Worm (Caenorhabditis elegans): Measurements from ENCODE around the gene srh-75.

The srh-75 gene

ce11 chrV:11041499-11041898 lies 15.4 kb downstream of the srh-75 start, which contains the start of gene C45B11.5:
Gene C45B11.5, plus strand, starts transcription at chrV:11041799.
- TF ChIP-seq ceh-100 (GFP tag; IDR thresholded peaks at IDR 0.05), result no peak
- TF ChIP-seq lsl-1 (GFP tag; optimal IDR thresholded peaks at IDR 0.05), result no peak
- no peak for TF ChIP-seq snpc-4 (GFP tag; optimal IDR thresholded peaks at IDR 0.05)
- TF ChIP-seq snpc-4 (tag; optimal IDR thresholded peaks at IDR 0.05), result no peak

ce11 chrV:11040473-11040872 lies 16.5 kb downstream of the srh-75 start, which contains the start of gene C45B11.8:
Gene C45B11.8, plus strand, starts transcription at chrV:11040773.
- TF ChIP-seq ama-1 (optimal IDR thresholded peaks at IDR 0.05) (no peak), ama-1 (GFP tag; optimal IDR thresholded peaks at IDR 0.05) (no peak), ets-4 (GFP tag; optimal IDR thresholded peaks at IDR 0.05) (no peak), dpl-1 (GFP tag; optimal IDR thresholded peaks at IDR 0.05) (no peak), ceh-100 (GFP tag; IDR thresholded peaks at IDR 0.05) (no peak), lin-40 (tag; optimal IDR thresholded peaks at IDR 0.05) (no peak)

ce11 chrV:11040020-11040419 lies 16.9 kb downstream of the srh-75 start, which contains the start of gene C45B11.9:
Gene C45B11.9, plus strand, starts transcription at chrV:11040320.
- TF ChIP-seq sea-2 (GFP tag; IDR thresholded peaks at IDR 0.05), result no peak
- no peak for TF ChIP-seq nfya-2 (GFP tag; IDR thresholded peaks at IDR 0.05)
- no peak for TF ChIP-seq F57C9.4 (tag; optimal IDR thresholded peaks at IDR 0.05)
- TF ChIP-seq hsf-1 (GFP tag; IDR thresholded peaks at IDR 0.05), result no peak
- no peak for TF ChIP-seq dox-1 (GFP tag; IDR thresholded peaks at IDR 0.05)
- no peak for TF ChIP-seq hlh-12 (tag; optimal IDR thresholded peaks at IDR 0.05)
- no peak for TF ChIP-seq Y53F4B.3 (GFP tag; IDR thresholded peaks at IDR 0.05)
- TF ChIP-seq lag-1 (GFP tag; IDR thresholded peaks at IDR 0.05), result no peak
- no peak for TF ChIP-seq ama-1 (optimal IDR thresholded peaks at IDR 0.05)
- no peak for TF ChIP-seq ama-1 (GFP tag; optimal IDR thresholded peaks at IDR 0.05)
- TF ChIP-seq F23B12.7 (tag; optimal IDR thresholded peaks at IDR 0.05; ENCODE audit: insufficient read depth), result no peak
- no peak for TF ChIP-seq tbp1 (GFP tag; optimal IDR thresholded peaks at IDR 0.05)
- no peak for TF ChIP-seq athp-1 (tag; optimal IDR thresholded peaks at IDR 0.05)
- TF ChIP-seq madf-3 (GFP tag; IDR thresholded peaks at IDR 0.05), result no peak
- no peak for TF ChIP-seq mcd-1 (GFP tag; IDR thresholded peaks at IDR 0.05)
- TF ChIP-seq Y67H2A.10 (GFP tag; conservative IDR thresholded peaks at IDR 0.05), result no peak
- TF ChIP-seq egl-18 (GFP tag; IDR thresholded peaks at IDR 0.05), result no peak
- no peak for TF ChIP-seq unc-130 (GFP tag; optimal IDR thresholded peaks at IDR 0.05)

ce11 chrV:11039379-11039954 lies 17.5 kb downstream of the srh-75 start, which contains the start of gene pak-2:
Gene pak-2, minus strand, starts transcription at chrV:11039429.
- TF ChIP-seq ztf-26 (tag; optimal IDR thresholded peaks at IDR 0.05) (no peak), pha-4 (tag; optimal IDR thresholded peaks at IDR 0.05) (no peak), ceh-79 (tag; optimal IDR thresholded peaks at IDR 0.05) (no peak), let-607 (tag; optimal IDR thresholded peaks at IDR 0.05) (peak in 1 of 2 experiments; percentile 3), B0336.3 (GFP tag; IDR thresholded peaks at IDR 0.05) (no peak), nhr-27 (tag; optimal IDR thresholded peaks at IDR 0.05) (no peak), ceh-91 (GFP tag; IDR thresholded peaks at IDR 0.05) (no peak), ceh-40 (GFP tag; IDR thresholded peaks at IDR 0.05) (no peak), F55B11.4 (tag; optimal IDR thresholded peaks at IDR 0.05; ENCODE audit: borderline replicate concordance, insufficient read depth) (no peak), ceh-58 (GFP tag; IDR thresholded peaks at IDR 0.05) (no peak), sptf-2 (GFP tag; optimal IDR thresholded peaks at IDR 0.05) (no peak), lir-1 (GFP tag; conservative IDR thresholded peaks at IDR 0.05) (no peak), rcor-1 (GFP tag; IDR thresholded peaks at IDR 0.05) (0 out of 2 replicates have a peak, but pooled peaks have one; percentile 32), unc-130 (GFP tag; optimal IDR thresholded peaks at IDR 0.05) (no peak), F37B4.10 (GFP tag; IDR thresholded peaks at IDR 0.05) (no peak), xnd-1 (tag; optimal IDR thresholded peaks at IDR 0.05) (no peak), unc-62 (GFP tag; optimal IDR thresholded peaks at IDR 0.05) (no peak), cebp-1 (GFP tag; IDR thresholded peaks at IDR 0.05) (no peak), cebp-1 (tag; optimal IDR thresholded peaks at IDR 0.05) (peak; percentile 55), Y56A3A.18 (GFP tag; IDR thresholded peaks at IDR 0.05) (no peak), him-1 (tag; optimal IDR thresholded peaks at IDR 0.05) (no peak), nhr-90 (tag; optimal IDR thresholded peaks at IDR 0.05) (no peak)
